Worm (Caenorhabditis elegans) whole organism, L4 larva: ENCODE data around the gene K08E7.8.

Experiments
- D1046.2 ChIP-seq: fragments of 200-800 bp; sonication (Bioruptor generic); IDR thresholded peaks from 2 replicates; pipeline ENCODE4 v1.3.6; 2022; ENCODE audit warnings: missing genetic modification characterization, missing compliant biosample characterization
- F49E8.2 ChIP-seq: sonication (generic microtip); optimal IDR thresholded peaks from 2 replicates; lab custom pipeline; 2016; ENCODE audit warnings: missing compliant biosample characterization, mild to moderate bottlenecking, missing genetic modification characterization, borderline replicate concordance
- R02D3.7 ChIP-seq: fragments of 150-350 bp; sonication (generic microtip); optimal IDR thresholded peaks from 3 replicates; lab custom pipeline; 2014; ENCODE audit warnings: missing biosample characterization, missing genetic modification characterization
- T20F7.1 ChIP-seq: fragments of 200-800 bp; sonication (Bioruptor generic); optimal IDR thresholded peaks from 2 replicates; lab custom pipeline; 2018; ENCODE audit warnings: mild to moderate bottlenecking, missing genetic modification characterization, missing compliant biosample characterization
- T26A8.4 ChIP-seq: fragments of 200-800 bp; sonication (Bioruptor generic); IDR thresholded peaks from 2 replicates; pipeline ENCODE4 v1.3.6; 2022; ENCODE audit warnings: missing genetic modification characterization, missing compliant biosample characterization
- Y5F2A.4 ChIP-seq: fragments of 200-800 bp; sonication (Bioruptor generic); optimal IDR thresholded peaks from 2 replicates; lab custom pipeline; 2018; ENCODE audit warnings: mild to moderate bottlenecking, missing genetic modification characterization, missing compliant biosample characterization
- ZK337.2 ChIP-seq: fragments of 200-800 bp; sonication (Bioruptor generic); IDR thresholded peaks from 2 replicates; pipeline ENCODE4 v1.3.6; 2022; ENCODE audit warnings: missing genetic modification reagents, missing genetic modification characterization, missing compliant biosample characterization
- aha-1 ChIP-seq: fragments of 150-350 bp; peaks from one replicate; lab custom pipeline; 2014; ENCODE audit warnings: missing biosample characterization, missing genetic modification characterization
- aly-2 ChIP-seq: sonication (generic microtip); optimal IDR thresholded peaks from 2 replicates; lab custom pipeline; 2018; ENCODE audit warnings: missing biosample characterization, missing genetic modification characterization
- ama-1 ChIP-seq: fragments of 150-350 bp; optimal IDR thresholded peaks from 2 replicates; lab custom pipeline; 2014; ENCODE audit warnings: inconsistent platforms, mixed read lengths
- attf-4 ChIP-seq: sonication (generic microtip); optimal IDR thresholded peaks from 3 replicates; lab custom pipeline; 2017; ENCODE audit warnings: missing biosample characterization, missing genetic modification characterization
- ceh-20 ChIP-seq: fragments of 200-800 bp; sonication (Bioruptor generic); IDR thresholded peaks from 2 replicates; pipeline ENCODE4 v1.3.6; 2022; ENCODE audit warnings: missing genetic modification reagents, missing genetic modification characterization, missing compliant biosample characterization
- ceh-44 ChIP-seq: fragments of 200-800 bp; sonication (Bioruptor generic); IDR thresholded peaks from 2 replicates; pipeline ENCODE4 v1.3.6; 2022; ENCODE audit warnings: missing genetic modification reagents, missing genetic modification characterization, missing compliant biosample characterization
- ceh-82 ChIP-seq: sonication (generic microtip); optimal IDR thresholded peaks from 2 replicates; lab custom pipeline; 2017; ENCODE audit warnings: missing biosample characterization, missing genetic modification characterization
- cey-2 ChIP-seq: sonication (generic microtip); optimal IDR thresholded peaks from 3 replicates; lab custom pipeline; 2017; ENCODE audit warnings: missing genetic modification characterization, mild to moderate bottlenecking, missing compliant biosample characterization, antibody characterized with exemption, borderline replicate concordance; ENCODE audit not compliant: insufficient read depth
- ctbp-1 ChIP-seq: fragments of 200-800 bp; sonication (Bioruptor generic); IDR thresholded peaks from 2 replicates; pipeline ENCODE4 v1.3.6; 2022; ENCODE audit warnings: missing genetic modification reagents, missing genetic modification characterization, missing compliant biosample characterization
- dmd-9 ChIP-seq: fragments of 200-800 bp; sonication (Bioruptor generic); IDR thresholded peaks from 2 replicates; pipeline ENCODE4 v1.3.6; 2022; ENCODE audit warnings: missing genetic modification reagents, missing genetic modification characterization, missing compliant biosample characterization
- dpl-1 ChIP-seq: fragments of 150-350 bp; optimal IDR thresholded peaks from 2 replicates; lab custom pipeline; 2014; ENCODE audit warnings: missing biosample characterization, missing genetic modification reagents, missing genetic modification characterization
- duxl-1 ChIP-seq: sonication (generic microtip); optimal IDR thresholded peaks from 2 replicates; lab custom pipeline; 2016; ENCODE audit warnings: mild to moderate bottlenecking, missing genetic modification characterization, moderate library complexity, missing compliant biosample characterization; ENCODE audit not compliant: poor library complexity
- dve-1 ChIP-seq: sonication (generic microtip); optimal IDR thresholded peaks from 2 replicates; lab custom pipeline; 2017; ENCODE audit warnings: antibody characterized with exemption, mild to moderate bottlenecking, missing genetic modification characterization, missing compliant biosample characterization; ENCODE audit not compliant: insufficient read depth
- egl-27 ChIP-seq: sonication (generic microtip); optimal IDR thresholded peaks from 3 replicates; lab custom pipeline; 2017; ENCODE audit warnings: missing biosample characterization, missing genetic modification reagents, missing genetic modification characterization
- egl-43 ChIP-seq: fragments of 200-800 bp; sonication (Bioruptor generic); IDR thresholded peaks from 2 replicates; pipeline ENCODE4 v1.3.6; 2022; ENCODE audit warnings: missing genetic modification reagents, missing genetic modification characterization, missing compliant biosample characterization
- fos-1 ChIP-seq: fragments of 150-350 bp; optimal IDR thresholded peaks from 2 replicates; lab custom pipeline; 2014; ENCODE audit warnings: missing biosample characterization, missing genetic modification characterization
- hif-1 ChIP-seq, 2 experiments: sonication (generic microtip); optimal IDR thresholded peaks; 2 replicates each; lab custom pipeline; 2016 to 2017; ENCODE audit warnings: missing compliant biosample characterization in 2 of 2, missing genetic modification characterization in 2 of 2, missing genetic modification reagents in 2 of 2, missing genotype in 2 of 2, mild to moderate bottlenecking in 1 of 2
- hmg-1.1 ChIP-seq: fragments of 200-800 bp; sonication (Bioruptor generic); IDR thresholded peaks from 2 replicates; pipeline ENCODE4 v1.3.6; 2022; ENCODE audit warnings: missing genetic modification reagents, missing genetic modification characterization, missing compliant biosample characterization
- lim-7 ChIP-seq: fragments of 200-800 bp; sonication (Bioruptor generic); IDR thresholded peaks from 2 replicates; pipeline ENCODE4 v1.3.6; 2022; ENCODE audit warnings: missing genetic modification characterization, missing compliant biosample characterization
- lin-29 ChIP-seq: fragments of 200-800 bp; sonication (Bioruptor generic); IDR thresholded peaks from 2 replicates; pipeline ENCODE4 v1.3.6; 2022; ENCODE audit warnings: missing genetic modification reagents, missing genetic modification characterization, missing compliant biosample characterization
- lin-39 ChIP-seq: fragments of 150-350 bp; optimal IDR thresholded peaks from 2 replicates; lab custom pipeline; 2014; ENCODE audit warnings: missing biosample characterization, missing genetic modification reagents, missing genetic modification characterization
- lsy-2 ChIP-seq, 2 experiments: fragments of 150-350 bp in 1 of 2; sonication (generic microtip) in 1 of 2; optimal IDR thresholded peaks; 2 replicates each; lab custom pipeline; 2014 to 2017; ENCODE audit warnings: missing biosample characterization in 2 of 2, missing genetic modification characterization in 2 of 2
- mep-1 ChIP-seq: fragments of 150-350 bp; sonication (generic microtip); optimal IDR thresholded peaks from 3 replicates; lab custom pipeline; 2014; ENCODE audit warnings: missing biosample characterization, missing genetic modification characterization
- mxl-2 ChIP-seq: fragments of 200-800 bp; sonication (Bioruptor generic); conservative IDR thresholded peaks from 2 replicates; pipeline ENCODE4 v1.3.6; 2022; ENCODE audit warnings: missing genetic modification reagents, missing genetic modification characterization, missing compliant biosample characterization
- mxl-3 ChIP-seq: fragments of 200-800 bp; sonication (Bioruptor generic); optimal IDR thresholded peaks from 2 replicates; lab custom pipeline; 2018; ENCODE audit warnings: mild to moderate bottlenecking, missing genetic modification characterization, missing compliant biosample characterization
- nhr-102 ChIP-seq: sonication (generic microtip); optimal IDR thresholded peaks from 2 replicates; lab custom pipeline; 2016; ENCODE audit warnings: mild to moderate bottlenecking, missing genetic modification characterization, moderate library complexity, missing compliant biosample characterization
- nhr-25 ChIP-seq: sonication (generic microtip); optimal IDR thresholded peaks from 2 replicates; lab custom pipeline; 2017; ENCODE audit warnings: missing genetic modification characterization, mild to moderate bottlenecking, missing compliant biosample characterization, antibody characterized with exemption, moderate library complexity, borderline replicate concordance; ENCODE audit not compliant: insufficient read depth
- nhr-41 ChIP-seq: fragments of 200-800 bp; sonication (Bioruptor generic); IDR thresholded peaks from 2 replicates; pipeline ENCODE4 v1.3.6; 2022; ENCODE audit warnings: missing genetic modification reagents, missing genetic modification characterization, missing compliant biosample characterization
- nhr-48 ChIP-seq: sonication (generic microtip); optimal IDR thresholded peaks from 2 replicates; lab custom pipeline; 2016; ENCODE audit warnings: mild to moderate bottlenecking, missing genetic modification characterization, missing compliant biosample characterization
- nhr-6 ChIP-seq: fragments of 150-350 bp; optimal IDR thresholded peaks from 2 replicates; lab custom pipeline; 2014; ENCODE audit warnings: missing biosample characterization, missing genetic modification characterization
- pha-4 ChIP-seq, 2 experiments: fragments of 150-350 bp in 1 of 2; fragments of 200-800 bp in 1 of 2; sonication (Bioruptor generic) in 1 of 2; IDR thresholded peaks in 1 of 2; optimal IDR thresholded peaks in 1 of 2; 2 replicates each; pipeline versions ENCODE4 v1.3.6 to Lab custom; 2014 to 2022; ENCODE audit warnings: missing genetic modification characterization in 2 of 2, missing genetic modification reagents in 2 of 2, missing biosample characterization in 1 of 2, missing compliant biosample characterization in 1 of 2
- php-3 ChIP-seq: fragments of 200-800 bp; sonication (Bioruptor generic); IDR thresholded peaks from 2 replicates; pipeline ENCODE4 v1.3.6; 2022; ENCODE audit warnings: missing genetic modification reagents, missing genetic modification characterization, missing compliant biosample characterization
- set-16 ChIP-seq: fragments of 200-800 bp; sonication (Bioruptor generic); IDR thresholded peaks from 2 replicates; pipeline ENCODE4 v1.3.6; 2022; ENCODE audit warnings: missing genetic modification reagents, missing genetic modification characterization, missing compliant biosample characterization
- spr-3 ChIP-seq: fragments of 200-800 bp; sonication (Bioruptor generic); optimal IDR thresholded peaks from 2 replicates; lab custom pipeline; 2018; ENCODE audit warnings: mild to moderate bottlenecking, missing genetic modification characterization, missing compliant biosample characterization
- tag-97 ChIP-seq: fragments of 200-800 bp; sonication (Bioruptor generic); IDR thresholded peaks from 2 replicates; pipeline ENCODE4 v1.3.6; 2022; ENCODE audit warnings: missing genetic modification characterization, missing compliant biosample characterization
- tra-1 ChIP-seq: fragments of 200-800 bp; sonication (Bioruptor generic); IDR thresholded peaks from 2 replicates; pipeline ENCODE4 v1.3.6; 2022; ENCODE audit warnings: missing genetic modification reagents, missing genetic modification characterization, missing compliant biosample characterization
- unc-62 ChIP-seq, 3 experiments: fragments of 150-350 bp in 1 of 3; sonication (generic microtip); optimal IDR thresholded peaks in 2 of 3; peaks in 1 of 3; 1 replicate in 1 of 3; 2 replicates in 2 of 3; lab custom pipeline; 2014 to 2017; ENCODE audit warnings: missing biosample characterization in 3 of 3, missing genetic modification characterization in 3 of 3, missing genetic modification reagents in 3 of 3, missing genotype in 1 of 3
- zfp-2 ChIP-seq: sonication (generic microtip); optimal IDR thresholded peaks from 2 replicates; lab custom pipeline; 2016; ENCODE audit warnings: mild to moderate bottlenecking, missing genetic modification characterization, missing compliant biosample characterization
- zfp-3 ChIP-seq: fragments of 200-800 bp; sonication (Bioruptor generic); conservative IDR thresholded peaks from 2 replicates; pipeline ENCODE4 v1.3.6; 2022; ENCODE audit warnings: missing genetic modification reagents, missing genetic modification characterization, missing compliant biosample characterization
- zip-11 ChIP-seq: fragments of 200-800 bp; sonication (Bioruptor generic); IDR thresholded peaks from 2 replicates; pipeline ENCODE4 v1.3.6; 2022; ENCODE audit warnings: missing genetic modification characterization, missing compliant biosample characterization
- ztf-11 ChIP-seq: fragments of 150-350 bp; optimal IDR thresholded peaks from 2 replicates; lab custom pipeline; 2014; ENCODE audit warnings: missing biosample characterization, missing genetic modification characterization

K08E7.8 gene

DNA sequence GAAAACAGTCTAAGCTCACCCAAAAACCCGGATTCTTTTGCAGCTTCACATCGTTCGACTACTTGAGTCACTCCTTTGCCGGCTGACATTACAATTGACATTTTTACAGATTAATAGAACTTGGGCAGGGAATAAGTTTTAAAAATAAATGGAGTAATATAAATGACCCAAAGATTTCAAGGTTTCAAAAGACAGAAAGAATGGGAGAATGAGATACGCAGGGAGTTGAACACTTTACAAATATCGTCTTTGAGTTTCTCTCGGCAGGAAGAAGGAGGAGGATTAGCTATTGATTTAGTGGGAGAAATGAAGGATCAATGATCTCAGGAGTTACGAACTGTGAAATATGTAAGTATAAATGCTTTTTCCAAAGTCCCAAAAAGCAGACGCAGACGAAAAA is at the start of gene K08E7.8:
Gene K08E7.8, minus strand, starts transcription at position 101 of the 400 bp plus-strand sequence.
- TF ChIP-seq fos-1 (no peak), ceh-20 (no peak), tra-1 (no peak), spr-3 (GFP tag; lab: Kevin White, UChicago) (no peak), egl-43 (no peak), nhr-48 (tag; lab: Kevin White, UChicago) (no peak), nhr-41 (GFP tag; lab: Robert Waterston, UW) (no peak), attf-4 (no peak), Y5F2A.4 (GFP tag; lab: Kevin White, UChicago) (no peak), mxl-2 (GFP tag; lab: Robert Waterston, UW) (no peak), unc-62 (GFP tag; optimal IDR thresholded peaks at IDR 0.05 in 1 of 2; lab: Kevin White, UChicago) (no peak), unc-62 (tag; optimal IDR thresholded peaks at IDR 0.05; lab: Kevin White, UChicago) (no peak), dpl-1 (GFP tag; lab: Kevin White, UChicago) (no peak), aly-2 (no peak)

DNA sequence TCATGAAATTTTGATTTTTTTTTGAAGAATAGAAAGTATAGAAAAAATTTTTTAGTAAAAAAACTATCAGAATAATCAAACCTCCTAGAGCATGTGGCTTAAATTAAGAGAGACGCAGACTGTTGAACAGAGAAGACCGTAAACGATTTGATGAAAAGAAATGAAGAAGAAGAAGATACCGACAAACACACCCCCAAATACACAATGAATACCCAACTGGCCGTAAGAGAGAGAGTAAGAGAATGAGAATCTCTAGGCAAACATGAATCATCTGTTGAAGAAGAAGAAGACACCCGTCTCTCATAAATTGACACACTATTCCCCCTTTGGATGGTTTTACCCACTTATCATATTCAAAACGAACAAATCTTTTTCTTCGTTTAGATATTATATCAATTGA is 48.0 kb upstream of the K08E7.8 start:
- TF ChIP-seq duxl-1 (tag; lab: Kevin White, UChicago) (no peak), dve-1 (tag; lab: Kevin White, UChicago) (peak; percentile 15), lim-7 (GFP tag; lab: Robert Waterston, UW) (no peak), F49E8.2 (tag; lab: Kevin White, UChicago) (no peak), nhr-48 (tag; lab: Kevin White, UChicago) (no peak), T26A8.4 (no peak), nhr-25 (tag; lab: Kevin White, UChicago) (no peak), cey-2 (tag; lab: Kevin White, UChicago) (no peak), nhr-41 (GFP tag; lab: Robert Waterston, UW) (no peak), zfp-3 (no peak), spr-3 (GFP tag; lab: Kevin White, UChicago) (no peak), set-16 (GFP tag; lab: Robert Waterston, UW) (no peak), mxl-3 (GFP tag; lab: Kevin White, UChicago) (no peak), ceh-82 (tag; lab: Kevin White, UChicago) (no peak), dmd-9 (GFP tag; lab: Robert Waterston, UW) (no peak), unc-62 (GFP tag; optimal IDR thresholded peaks at IDR 0.05 in 1 of 2; lab: Kevin White, UChicago) (peak in 1 of 2 experiments; percentile 72), unc-62 (tag; optimal IDR thresholded peaks at IDR 0.05; lab: Kevin White, UChicago) (no peak), D1046.2 (GFP tag; lab: Robert Waterston, UW) (no peak), aha-1 (tag; lab: Kevin White, UChicago) (peak; percentile 12), lin-39 (no peak), mxl-2 (GFP tag; lab: Robert Waterston, UW) (no peak), nhr-6 (peak; percentile 30), nhr-102 (tag; lab: Kevin White, UChicago) (no peak), php-3 (GFP tag; lab: Robert Waterston, UW) (no peak), ZK337.2 (GFP tag; lab: Robert Waterston, UW) (no peak), pha-4 (GFP tag; IDR thresholded peaks at IDR 0.05; lab: Robert Waterston, UW) (no peak), pha-4 (tag; optimal IDR thresholded peaks at IDR 0.05; lab: Kevin White, UChicago) (no peak), R02D3.7 (tag; lab: Kevin White, UChicago) (no peak), attf-4 (no peak), ztf-11 (tag; lab: Kevin White, UChicago) (no peak), hif-1 (tag; optimal IDR thresholded peaks at IDR 0.05; lab: Kevin White, UChicago) (no peak), lin-29 (GFP tag; lab: Robert Waterston, UW) (no peak), T20F7.1 (GFP tag; lab: Kevin White, UChicago) (no peak), zip-11 (GFP tag; lab: Robert Waterston, UW) (no peak), zfp-2 (no peak), ctbp-1 (GFP tag; lab: Robert Waterston, UW) (no peak), egl-27 (tag; lab: Kevin White, UChicago) (no peak), ceh-44 (GFP tag; lab: Robert Waterston, UW) (no peak), mep-1 (peak; percentile 0), ama-1 (lab: Kevin White, UChicago) (no peak), hmg-1.1 (GFP tag; lab: Robert Waterston, UW) (no peak), lsy-2 (tag; optimal IDR thresholded peaks at IDR 0.05; lab: Kevin White, UChicago) (peak in 1 of 2 experiments; percentile 39), tag-97 (no peak)
